Worm (Caenorhabditis elegans) whole organism, late embryonic: ENCODE data around the gene nhr-235.

Source experiments
- C08G9.2 ChIP-seq: sonication (generic microtip); optimal IDR thresholded peaks from 2 replicates; lab custom pipeline; 2016; ENCODE audit warnings: mild to moderate bottlenecking, missing genetic modification characterization, moderate library complexity, missing compliant biosample characterization
- F13H6.1 ChIP-seq: sonication (generic microtip); optimal IDR thresholded peaks from 2 replicates; lab custom pipeline; 2016; ENCODE audit warnings: missing genetic modification characterization, missing compliant biosample characterization
- K02D7.2 ChIP-seq: sonication (generic microtip); optimal IDR thresholded peaks from 2 replicates; lab custom pipeline; 2017; ENCODE audit warnings: mild to moderate bottlenecking, missing genetic modification characterization, missing compliant biosample characterization
- ceh-14 ChIP-seq: sonication (generic microtip); optimal IDR thresholded peaks from 2 replicates; lab custom pipeline; 2016; ENCODE audit warnings: missing genotype, missing genetic modification characterization, missing compliant biosample characterization
- ceh-18 ChIP-seq: sonication (generic microtip); optimal IDR thresholded peaks from 2 replicates; lab custom pipeline; 2016; ENCODE audit warnings: missing genetic modification characterization, missing compliant biosample characterization
- pat-9 ChIP-seq: fragments of 200-800 bp; sonication (Bioruptor generic); optimal IDR thresholded peaks from 2 replicates; lab custom pipeline; 2018; ENCODE audit warnings: mild to moderate bottlenecking, missing genetic modification characterization, moderate library complexity, missing compliant biosample characterization
- pha-4 ChIP-seq: fragments of 150-350 bp; optimal IDR thresholded peaks from 2 replicates; lab custom pipeline; 2018; ENCODE audit warnings: missing biosample characterization, missing genetic modification reagents, missing genetic modification characterization
- ref-2 ChIP-seq: sonication (generic microtip); optimal IDR thresholded peaks from 2 replicates; lab custom pipeline; 2016; ENCODE audit warnings: missing genetic modification characterization, missing compliant biosample characterization
- sox-2 ChIP-seq: fragments of 200-800 bp; sonication (Bioruptor generic); IDR thresholded peaks from 2 replicates; pipeline ENCODE4 v1.3.6; 2022; ENCODE audit warnings: missing genetic modification reagents, missing genetic modification characterization, missing compliant biosample characterization

ce11 chrII:12630888-12631287, 9.6 kb upstream of the nhr-235 start, which contains the start of gene Y38E10A.34:
- no peak for TF ChIP-seq ceh-18 (tag; lab: Kevin White, UChicago)
- no peak for TF ChIP-seq ref-2 (tag; lab: Kevin White, UChicago)
- TF ChIP-seq K02D7.2 = no peak
- no peak for TF ChIP-seq F13H6.1
- no peak for TF ChIP-seq pha-4 (tag; lab: Kevin White, UChicago)
- no peak for TF ChIP-seq C08G9.2 (tag; lab: Kevin White, UChicago)
- TF ChIP-seq sox-2 (GFP tag; lab: Robert Waterston, UW) = no peak
- TF ChIP-seq pat-9 (tag; lab: Kevin White, UChicago) = no peak
- TF ChIP-seq ceh-14 (tag; lab: Kevin White, UChicago) = no peak
